Worm (Caenorhabditis elegans) whole organism, L2 larva: ENCODE data around the gene irk-1.

Source experiments
- Y55F3AM.14 ChIP-seq: fragments of 200-800 bp; sonication (Bioruptor generic); optimal IDR thresholded peaks from 2 replicates; lab custom pipeline; 2018; ENCODE audit warnings: mild to moderate bottlenecking, missing genetic modification characterization, missing compliant biosample characterization
- ama-1 ChIP-seq: fragments of 150-350 bp; optimal IDR thresholded peaks from 2 replicates; lab custom pipeline; 2018; ENCODE audit warnings: inconsistent platforms
- unc-55 ChIP-seq: fragments of 150-350 bp; sonication (generic microtip); optimal IDR thresholded peaks from 3 replicates; lab custom pipeline; 2014; ENCODE audit warnings: missing biosample characterization, missing genetic modification reagents, missing genetic modification characterization

DNA sequence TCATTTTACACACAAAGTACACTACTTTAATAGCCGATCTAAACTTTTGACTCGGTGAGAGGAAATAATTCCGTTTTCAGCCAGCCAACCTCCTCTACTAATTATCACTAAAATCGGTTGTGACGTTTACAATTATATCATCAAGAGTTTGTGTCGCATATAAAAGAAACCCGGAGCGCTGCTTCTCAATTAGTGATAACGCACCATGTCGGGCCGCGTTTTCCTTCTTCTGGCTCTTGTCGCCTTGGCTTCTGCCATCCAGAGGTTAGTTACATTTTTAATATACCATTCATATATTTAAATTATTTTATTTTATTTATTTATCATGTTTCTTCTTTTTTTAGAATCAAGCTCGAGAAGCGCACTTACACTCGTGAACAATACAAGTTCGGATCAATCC, 13.1 kb upstream of the irk-1 start, which contains the start of gene asp-3:
- TF ChIP-seq unc-55 (GFP tag; lab: Kevin White, UChicago) (no peak), Y55F3AM.14 (GFP tag; lab: Kevin White, UChicago) (no peak), ama-1 (lab: Kevin White, UChicago) (no peak)
